Fruit fly (Drosophila melanogaster): Measurements from ENCODE around the gene trol.

trol gene

dm6 chrX:2443798-2444197 is 101.4 kb downstream of the trol start, which contains the start of gene tko (continued):
- peak; percentile 92 for TF ChIP-seq Med (GFP tag)
- TF ChIP-seq CG12659 (GFP tag; optimal IDR thresholded peaks at IDR 0.05): peak; percentile 48
- no peak for TF ChIP-seq CG30403 (GFP tag; optimal IDR thresholded peaks at IDR 0.05)
- peak; percentile 62 for TF ChIP-seq CG33213 (GFP tag; optimal IDR thresholded peaks at IDR 0.05)
- no peak for TF ChIP-seq CG17186 (GFP tag; optimal IDR thresholded peaks at IDR 0.05)
- no peak for TF ChIP-seq pb (GFP tag; optimal IDR thresholded peaks at IDR 0.05)
- TF ChIP-seq mld (GFP tag; IDR thresholded peaks at IDR 0.05; ENCODE audit: partially characterized antibody): peak; percentile 78; the same call in 2 of the 3 replicates
- no peak for TF ChIP-seq maf-S (GFP tag; optimal IDR thresholded peaks at IDR 0.05)
- no peak for TF ChIP-seq Neu2 (GFP tag; optimal IDR thresholded peaks at IDR 0.05; ENCODE audit: borderline replicate concordance)
- TF ChIP-seq tin (GFP tag; optimal IDR thresholded peaks at IDR 0.05): no peak
- TF ChIP-seq CG32772 (GFP tag; IDR thresholded peaks at IDR 0.05): no peak
- no peak for TF ChIP-seq CG3407 (GFP tag; optimal IDR thresholded peaks at IDR 0.05)
- no peak for TF ChIP-seq luna (GFP tag; optimal IDR thresholded peaks at IDR 0.05)
- TF ChIP-seq ash1 (GFP tag; optimal IDR thresholded peaks at IDR 0.05): no peak
- TF ChIP-seq repo (GFP tag; optimal IDR thresholded peaks at IDR 0.05): no peak
- TF ChIP-seq CG3847 (GFP tag; IDR thresholded peaks at IDR 0.05): peak; percentile 74
- no peak for TF ChIP-seq CG11695 (GFP tag; IDR thresholded peaks at IDR 0.05)
- no peak for TF ChIP-seq CG11093 (GFP tag; IDR thresholded peaks at IDR 0.05)
- no peak for TF ChIP-seq CG9215 (GFP tag; IDR thresholded peaks at IDR 0.05)
- TF ChIP-seq Side (GFP tag; optimal IDR thresholded peaks at IDR 0.05): peak; percentile 28
- no peak for TF ChIP-seq GATAe (GFP tag; conservative IDR thresholded peaks at IDR 0.05)
- peak; percentile 93 for TF ChIP-seq unc-4 (GFP tag; IDR thresholded peaks at IDR 0.05; ENCODE audit: partially characterized antibody)
- TF ChIP-seq CG13424 (tag; optimal IDR thresholded peaks at IDR 0.05): no peak
- peak; percentile 51 for TF ChIP-seq B-H2 (GFP tag; optimal IDR thresholded peaks at IDR 0.05)
- TF ChIP-seq Ets97D (GFP tag; optimal IDR thresholded peaks at IDR 0.05): peak; percentile 93
- TF ChIP-seq CG6791 (GFP tag; IDR thresholded peaks at IDR 0.05; ENCODE audit: partially characterized antibody): peak; percentile 96
- peak; percentile 40 for TF ChIP-seq CG17912 (GFP tag; optimal IDR thresholded peaks at IDR 0.05)
- no peak for TF ChIP-seq CG32532 (GFP tag; IDR thresholded peaks at IDR 0.05)
- TF ChIP-seq dmrt11E (tag; optimal IDR thresholded peaks at IDR 0.05): no peak
- no peak for TF ChIP-seq CG1529 (GFP tag; optimal IDR thresholded peaks at IDR 0.05)
- no peak for TF ChIP-seq CG4730 (GFP tag; IDR thresholded peaks at IDR 0.05)
- TF ChIP-seq Aef1 (GFP tag; IDR thresholded peaks at IDR 0.05): no peak
- no peak for TF ChIP-seq Ssrp (tag; optimal IDR thresholded peaks at IDR 0.05)
- TF ChIP-seq CG2116 (GFP tag; optimal IDR thresholded peaks at IDR 0.05): peak; percentile 62
- no peak for TF ChIP-seq toy (GFP tag; IDR thresholded peaks at IDR 0.05)
- TF ChIP-seq CG10959 (GFP tag; IDR thresholded peaks at IDR 0.05): no peak
- TF ChIP-seq CG2712 (tag; optimal IDR thresholded peaks at IDR 0.05): peak; percentile 46
- TF ChIP-seq Hr39 (optimal IDR thresholded peaks at IDR 0.05): no peak
- no peak for TF ChIP-seq CG3065 (GFP tag; optimal IDR thresholded peaks at IDR 0.05)
- peak; percentile 71 for TF ChIP-seq CG4617 (GFP tag; optimal IDR thresholded peaks at IDR 0.05; ENCODE audit: borderline replicate concordance)
- no peak for TF ChIP-seq Hey (tag; optimal IDR thresholded peaks at IDR 0.05)
- peak; percentile 23 for TF ChIP-seq her (GFP tag; optimal IDR thresholded peaks at IDR 0.05)
- TF ChIP-seq Usf (GFP tag; optimal IDR thresholded peaks at IDR 0.05): no peak
- TF ChIP-seq knrl (GFP tag; IDR thresholded peaks at IDR 0.05; ENCODE audit: partially characterized antibody): peak; percentile 96
- TF ChIP-seq Sin3A (optimal IDR thresholded peaks at IDR 0.05): peak; percentile 47
- TF ChIP-seq Mad (GFP tag; optimal IDR thresholded peaks at IDR 0.05): peak; percentile 19
- TF ChIP-seq CG16815 (GFP tag; optimal IDR thresholded peaks at IDR 0.05): no peak
- no peak; the same call in 2 of the 3 replicates for TF ChIP-seq CG34422 (GFP tag; IDR thresholded peaks at IDR 0.05)
- TF ChIP-seq stwl (tag; optimal IDR thresholded peaks at IDR 0.05): no peak
- TF ChIP-seq fu2 (GFP tag; optimal IDR thresholded peaks at IDR 0.05): no peak
- TF ChIP-seq CG12219 (GFP tag; optimal IDR thresholded peaks at IDR 0.05): no peak
- TF ChIP-seq CG17568 (GFP tag; optimal IDR thresholded peaks at IDR 0.05): no peak
- TF ChIP-seq onecut (GFP tag; IDR thresholded peaks at IDR 0.05): no peak
